Fruit fly (Drosophila melanogaster): ENCODE results near the gene CCT4.

CCT4 gene

dm6 chr2L:12720430-12721396, 28.0 kb upstream of the CCT4 start (continued):
- TF ChIP-seq CG12391 (tag; optimal IDR thresholded peaks at IDR 0.05) (peak; percentile 47), CG14710 (tag; optimal IDR thresholded peaks at IDR 0.05) (peak; percentile 40), CG13123 (GFP tag; optimal IDR thresholded peaks at IDR 0.05) (no peak), MTF-1 (GFP tag; optimal IDR thresholded peaks at IDR 0.05; ENCODE audit: borderline replicate concordance) (no peak), dmrt11E (tag; optimal IDR thresholded peaks at IDR 0.05) (no peak), Adf1 (GFP tag; IDR thresholded peaks at IDR 0.05) (peak; percentile 54; the same call in 1 of the 2 replicates), CG12236 (GFP tag; optimal IDR thresholded peaks at IDR 0.05) (no peak), eve (GFP tag; optimal IDR thresholded peaks at IDR 0.05) (no peak), Eip74EF (GFP tag; optimal IDR thresholded peaks at IDR 0.05) (no peak), nau (GFP tag; optimal IDR thresholded peaks at IDR 0.05) (peak; percentile 34), esg (GFP tag; conservative IDR thresholded peaks at IDR 0.05) (no peak), Taf1 (GFP tag; IDR thresholded peaks at IDR 0.05) (peak; percentile 32; the same call in 1 of the 2 replicates), wek (GFP tag; optimal IDR thresholded peaks at IDR 0.05) (no peak), CG3163 (GFP tag; optimal IDR thresholded peaks at IDR 0.05) (no peak), CG10959 (GFP tag; IDR thresholded peaks at IDR 0.05) (peak; percentile 22; the same call in 1 of the 2 replicates), CG17361 (GFP tag; IDR thresholded peaks at IDR 0.05) (peak; percentile 67; the same call in 2 of the 3 replicates), grau (tag; optimal IDR thresholded peaks at IDR 0.05) (peak; percentile 96), CG7786 (GFP tag; optimal IDR thresholded peaks at IDR 0.05) (peak; percentile 16), pros (GFP tag; optimal IDR thresholded peaks at IDR 0.05) (no peak), CG30020 (tag; optimal IDR thresholded peaks at IDR 0.05) (no peak), CG11247 (GFP tag; IDR thresholded peaks at IDR 0.05) (peak; percentile 42; the same call in 1 of the 2 replicates), CG2116 (GFP tag; optimal IDR thresholded peaks at IDR 0.05) (no peak), Asciz (GFP tag; optimal IDR thresholded peaks at IDR 0.05) (peak; percentile 20), CG7839 (tag; optimal IDR thresholded peaks at IDR 0.05) (peak; percentile 69), gem (tag; optimal IDR thresholded peaks at IDR 0.05) (peak; percentile 58), ato (GFP tag; IDR thresholded peaks at IDR 0.05; ENCODE audit: partially characterized antibody) (no peak), CG4282 (GFP tag; optimal IDR thresholded peaks at IDR 0.05) (no peak), HLHmδ (GFP tag; optimal IDR thresholded peaks at IDR 0.05) (no peak), BtbVII (GFP tag; optimal IDR thresholded peaks at IDR 0.05) (peak; percentile 63), gsb-n (tag; optimal IDR thresholded peaks at IDR 0.05) (no peak), trh (GFP tag; optimal IDR thresholded peaks at IDR 0.05) (no peak), sr (GFP tag; IDR thresholded peaks at IDR 0.05) (no peak), repo (GFP tag; optimal IDR thresholded peaks at IDR 0.05) (no peak), Scr (GFP tag; IDR thresholded peaks at IDR 0.05; ENCODE audit: partially characterized antibody) (no peak), slbo (GFP tag; IDR thresholded peaks at IDR 0.05) (peak; percentile 62), hbn (GFP tag; IDR thresholded peaks at IDR 0.05; ENCODE audit: partially characterized antibody) (no peak), CG15011 (GFP tag; optimal IDR thresholded peaks at IDR 0.05) (no peak), CG10565 (GFP tag; optimal IDR thresholded peaks at IDR 0.05) (no peak), CG18262 (tag; optimal IDR thresholded peaks at IDR 0.05) (peak; percentile 61), Atf-2 (GFP tag; optimal IDR thresholded peaks at IDR 0.05) (no peak), dmrt99B (tag; optimal IDR thresholded peaks at IDR 0.05) (peak; percentile 57), CG14050 (GFP tag; IDR thresholded peaks at IDR 0.05) (no peak), CG9437 (GFP tag; optimal IDR thresholded peaks at IDR 0.05) (peak; percentile 13), CG1792 (GFP tag; optimal IDR thresholded peaks at IDR 0.05) (no peak), br (optimal IDR thresholded peaks at IDR 0.05) (no peak), ap (GFP tag; IDR thresholded peaks at IDR 0.05) (no peak), Jarid2 (GFP tag; optimal IDR thresholded peaks at IDR 0.05) (peak; percentile 15), ftz-f1 (GFP tag; optimal IDR thresholded peaks at IDR 0.05) (no peak)

All from whole organism, embryonic.